Worm (Caenorhabditis elegans) whole organism, L4 larva: Measurements from ENCODE around the gene col-161.

Experiments
- F37D6.2 ChIP-seq: sonication (generic microtip); optimal IDR thresholded peaks from 2 replicates; lab custom pipeline; 2016; ENCODE audit warnings: mild to moderate bottlenecking, missing genetic modification characterization, missing compliant biosample characterization
- F49E8.2 ChIP-seq: sonication (generic microtip); optimal IDR thresholded peaks from 2 replicates; lab custom pipeline; 2016; ENCODE audit warnings: missing compliant biosample characterization, mild to moderate bottlenecking, missing genetic modification characterization, borderline replicate concordance
- T26A8.4 ChIP-seq: fragments of 200-800 bp; sonication (Bioruptor generic); IDR thresholded peaks from 2 replicates; pipeline ENCODE4 v1.3.6; 2022; ENCODE audit warnings: missing genetic modification characterization, missing compliant biosample characterization
- ceh-82 ChIP-seq: sonication (generic microtip); optimal IDR thresholded peaks from 2 replicates; lab custom pipeline; 2017; ENCODE audit warnings: missing biosample characterization, missing genetic modification characterization
- nhr-102 ChIP-seq: sonication (generic microtip); optimal IDR thresholded peaks from 2 replicates; lab custom pipeline; 2016; ENCODE audit warnings: mild to moderate bottlenecking, missing genetic modification characterization, moderate library complexity, missing compliant biosample characterization
- nhr-11 ChIP-seq: fragments of 150-350 bp; optimal IDR thresholded peaks from 2 replicates; lab custom pipeline; 2014; ENCODE audit warnings: missing biosample characterization, missing genetic modification characterization
- pha-4 ChIP-seq, 2 experiments: fragments of 150-350 bp in 1 of 2; fragments of 200-800 bp in 1 of 2; sonication (Bioruptor generic) in 1 of 2; IDR thresholded peaks in 1 of 2; optimal IDR thresholded peaks in 1 of 2; 2 replicates each; pipeline versions ENCODE4 v1.3.6 to Lab custom; 2014 to 2022; ENCODE audit warnings: missing genetic modification characterization in 2 of 2, missing genetic modification reagents in 2 of 2, missing biosample characterization in 1 of 2, missing compliant biosample characterization in 1 of 2

- TF ChIP-seq F49E8.2 (tag; lab: Kevin White, UChicago), result no peak
- no peak for TF ChIP-seq nhr-102 (tag; lab: Kevin White, UChicago)
- TF ChIP-seq F37D6.2, result no peak
- TF ChIP-seq nhr-11 (tag; lab: Kevin White, UChicago), result no peak
- no peak for TF ChIP-seq pha-4 (GFP tag; IDR thresholded peaks at IDR 0.05; lab: Robert Waterston, UW)
- TF ChIP-seq pha-4 (tag; optimal IDR thresholded peaks at IDR 0.05; lab: Kevin White, UChicago), result no peak
- no peak for TF ChIP-seq ceh-82 (tag; lab: Kevin White, UChicago)
- no peak for TF ChIP-seq T26A8.4 (GFP tag; lab: Robert Waterston, UW)
These were observed 16.4 kb downstream of the col-161 start, which contains the start of gene ceh-79 for ce11 chrV:13301443-13301842.
